Worm (Caenorhabditis elegans) whole organism, late embryonic: ENCODE results near the gene T28C6.10.

ENCODE experiments used
- ahr-1 ChIP-seq: sonication (generic microtip); optimal IDR thresholded peaks from 2 replicates; lab custom pipeline; 2016; ENCODE audit warnings: missing genetic modification characterization, missing compliant biosample characterization
- ama-1 ChIP-seq: fragments of 150-350 bp; optimal IDR thresholded peaks from 2 replicates; lab custom pipeline; 2014
- dmd-4 ChIP-seq: sonication (generic microtip); optimal IDR thresholded peaks from 2 replicates; lab custom pipeline; 2016; ENCODE audit warnings: borderline replicate concordance, missing genetic modification characterization, missing compliant biosample characterization
- eyg-1 ChIP-seq: sonication (generic microtip); optimal IDR thresholded peaks from 2 replicates; lab custom pipeline; 2016; ENCODE audit warnings: missing genotype, missing genetic modification characterization, missing compliant biosample characterization
- mec-3 ChIP-seq: sonication (generic microtip); optimal IDR thresholded peaks from 2 replicates; lab custom pipeline; 2016; ENCODE audit warnings: borderline replicate concordance, missing genetic modification characterization, missing compliant biosample characterization
- pax-1 ChIP-seq: fragments of 150-350 bp; optimal IDR thresholded peaks from 2 replicates; lab custom pipeline; 2014; ENCODE audit warnings: missing biosample characterization, missing genetic modification characterization
- pha-2 ChIP-seq: sonication (generic microtip); optimal IDR thresholded peaks from 2 replicates; lab custom pipeline; 2017; ENCODE audit warnings: mild to moderate bottlenecking, missing genetic modification characterization, missing compliant biosample characterization
- pha-4 ChIP-seq: fragments of 150-350 bp; optimal IDR thresholded peaks from 2 replicates; lab custom pipeline; 2018; ENCODE audit warnings: missing biosample characterization, missing genetic modification reagents, missing genetic modification characterization
- pqm-1 ChIP-seq: sonication (generic microtip); optimal IDR thresholded peaks from 2 replicates; lab custom pipeline; 2016; ENCODE audit warnings: missing genetic modification characterization, missing compliant biosample characterization
- syd-9 ChIP-seq: sonication (generic microtip); optimal IDR thresholded peaks from 2 replicates; lab custom pipeline; 2016; ENCODE audit warnings: mild to moderate bottlenecking, missing genetic modification characterization, moderate library complexity, missing compliant biosample characterization
- tbx-2 ChIP-seq: sonication (generic microtip); optimal IDR thresholded peaks from 2 replicates; lab custom pipeline; 2016; ENCODE audit warnings: missing genetic modification characterization, missing compliant biosample characterization

DNA sequence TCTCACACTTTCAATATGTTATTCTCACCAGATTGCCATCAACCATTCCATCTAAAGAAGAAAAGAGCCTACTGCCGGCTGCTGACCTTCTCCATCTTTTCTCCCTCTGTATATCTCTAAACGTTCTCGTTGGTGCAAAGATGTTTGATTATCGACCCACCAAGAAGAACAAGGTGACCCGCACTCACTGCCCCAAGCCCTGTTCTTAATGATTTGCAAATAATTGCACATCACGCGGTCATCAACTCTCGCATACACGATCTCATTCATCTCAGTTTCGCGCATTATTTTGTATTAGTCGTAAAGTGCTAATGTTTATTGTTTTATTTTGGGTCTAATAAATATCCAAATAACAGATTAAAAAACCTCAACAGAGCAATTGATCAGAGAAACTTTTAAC is 1.7 kb downstream of the T28C6.10 start:
- TF ChIP-seq pha-4 (tag; lab: Kevin White, UChicago) = no peak
- TF ChIP-seq ama-1 = no peak
- no peak for TF ChIP-seq eyg-1 (tag; lab: Kevin White, UChicago)
- no peak for TF ChIP-seq syd-9 (tag; lab: Kevin White, UChicago)
- TF ChIP-seq mec-3 (tag; lab: Kevin White, UChicago) = no peak
- no peak for TF ChIP-seq tbx-2 (tag; lab: Kevin White, UChicago)
- no peak for TF ChIP-seq dmd-4 (tag; lab: Kevin White, UChicago)
- no peak for TF ChIP-seq pha-2 (tag; lab: Kevin White, UChicago)
- no peak for TF ChIP-seq pqm-1 (tag; lab: Kevin White, UChicago)
- TF ChIP-seq pax-1 = no peak
- no peak for TF ChIP-seq ahr-1 (tag; lab: Kevin White, UChicago)
